Worm (Caenorhabditis elegans): ENCODE measurements around the gene glit-1.

The glit-1 gene

ce11 chrX:4685579-4685978, 26.5 kb upstream of the glit-1 start:
- TF ChIP-seq irx-1 (tag; optimal IDR thresholded peaks at IDR 0.05) (no peak), egl-27 (tag; optimal IDR thresholded peaks at IDR 0.05) (no peak), lin-14 (GFP tag; optimal IDR thresholded peaks at IDR 0.05) (peak; percentile 23), elt-3 (tag; optimal IDR thresholded peaks at IDR 0.05) (peak in 1 of 6 experiments; percentile 9), tlp-1 (tag; optimal IDR thresholded peaks at IDR 0.05) (no peak), zag-1 (tag; optimal IDR thresholded peaks at IDR 0.05) (no peak), nhr-11 (tag; optimal IDR thresholded peaks at IDR 0.05) (no peak), lin-15B (tag; optimal IDR thresholded peaks at IDR 0.05) (no peak)

ce11 chrX:4691148-4691773, 20.8 kb upstream of the glit-1 start, which contains the start of gene K02G10.5:
K02G10.5 (minus strand) TSS chrX:4691198.
- TF ChIP-seq efl-1 (optimal IDR thresholded peaks at IDR 0.05): no peak
- TF ChIP-seq efl-1 (GFP tag; optimal IDR thresholded peaks at IDR 0.05 in 1 of 2): no peak
- no peak for TF ChIP-seq nhr-90 (tag; optimal IDR thresholded peaks at IDR 0.05; ENCODE audit: poor library complexity)

- TF ChIP-seq ceh-82 (tag; optimal IDR thresholded peaks at IDR 0.05): no peak
- no peak for TF ChIP-seq ets-5 (GFP tag; IDR thresholded peaks at IDR 0.05)
- no peak for TF ChIP-seq nhr-11 (tag; optimal IDR thresholded peaks at IDR 0.05)
- peak; percentile 66 for TF ChIP-seq blmp-1 (tag; optimal IDR thresholded peaks at IDR 0.05)
- TF ChIP-seq mep-1 (tag; optimal IDR thresholded peaks at IDR 0.05): no peak
- no peak for TF ChIP-seq snu-23 (GFP tag; optimal IDR thresholded peaks at IDR 0.05)
- no peak for TF ChIP-seq sptf-1 (tag; optimal IDR thresholded peaks at IDR 0.05)
- TF ChIP-seq unc-130 (tag; optimal IDR thresholded peaks at IDR 0.05): no peak
- TF ChIP-seq swsn-7 (tag; optimal IDR thresholded peaks at IDR 0.05): no peak
- no peak for TF ChIP-seq skn-1 (tag; optimal IDR thresholded peaks at IDR 0.05)
- TF ChIP-seq lin-14 (GFP tag; optimal IDR thresholded peaks at IDR 0.05): peak; percentile 21
- no peak for TF ChIP-seq nhr-90 (tag; optimal IDR thresholded peaks at IDR 0.05; ENCODE audit: poor library complexity)
- TF ChIP-seq Y116A8C.19 (tag; optimal IDR thresholded peaks at IDR 0.05; ENCODE audit: borderline replicate concordance): no peak
These were observed 17.3 kb upstream of the glit-1 start for ce11 chrX:4694611-4695370.

DNA sequence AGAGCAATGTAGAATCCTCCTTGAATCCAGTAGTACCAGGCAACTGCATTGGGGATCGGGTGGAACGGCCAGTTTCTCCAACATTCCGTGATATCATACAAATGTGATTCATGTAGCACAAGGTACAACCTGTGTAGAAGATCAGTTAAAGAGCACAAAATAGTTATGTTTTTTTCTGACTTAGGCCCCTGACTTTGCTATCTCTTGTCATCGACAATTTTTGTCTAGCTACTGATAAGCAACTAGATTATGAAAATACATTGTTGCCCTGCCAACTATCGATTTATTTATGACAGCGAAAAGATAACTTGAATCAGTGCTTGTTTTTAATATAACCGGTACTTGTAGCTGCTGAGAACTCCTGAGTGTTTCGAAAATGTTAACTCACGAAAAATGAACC, 13.8 kb upstream of the glit-1 start:
- TF ChIP-seq pqm-1 (tag; optimal IDR thresholded peaks at IDR 0.05): no peak
- no peak for TF ChIP-seq isw-1 (GFP tag; IDR thresholded peaks at IDR 0.05)
- no peak for TF ChIP-seq lin-35 (GFP tag; optimal IDR thresholded peaks at IDR 0.05)
- TF ChIP-seq lsy-2 (tag; optimal IDR thresholded peaks at IDR 0.05): no peak
- TF ChIP-seq Y116A8C.19 (tag; optimal IDR thresholded peaks at IDR 0.05; ENCODE audit: borderline replicate concordance): no peak
- no peak for TF ChIP-seq elt-3 (tag; optimal IDR thresholded peaks at IDR 0.05)
- TF ChIP-seq elt-2 (tag; optimal IDR thresholded peaks at IDR 0.05): peak; percentile 82
- TF ChIP-seq lin-14 (GFP tag; optimal IDR thresholded peaks at IDR 0.05): no peak
- TF ChIP-seq nhr-20 (tag; optimal IDR thresholded peaks at IDR 0.05): peak; percentile 11
- TF ChIP-seq sox-4 (tag; optimal IDR thresholded peaks at IDR 0.05): no peak
- TF ChIP-seq C04F5.9 (tag; optimal IDR thresholded peaks at IDR 0.05): no peak
- peak; percentile 21 for TF ChIP-seq nhr-90 (tag; optimal IDR thresholded peaks at IDR 0.05; ENCODE audit: poor library complexity)
- TF ChIP-seq irx-1 (tag; optimal IDR thresholded peaks at IDR 0.05): no peak
- TF ChIP-seq nhr-77 (tag; optimal IDR thresholded peaks at IDR 0.05): no peak
- no peak for TF ChIP-seq fos-1 (tag; optimal IDR thresholded peaks at IDR 0.05)

- TF ChIP-seq dpl-1 (GFP tag; optimal IDR thresholded peaks at IDR 0.05) (peak in 2 of 3 experiments; percentile 6 to 37), efl-1 (optimal IDR thresholded peaks at IDR 0.05) (peak in 1 of 2 experiments; percentile 44), efl-1 (GFP tag; optimal IDR thresholded peaks at IDR 0.05 in 1 of 2) (peak in 1 of 2 experiments; percentile 91), tlp-1 (tag; optimal IDR thresholded peaks at IDR 0.05) (no peak), lin-35 (GFP tag; optimal IDR thresholded peaks at IDR 0.05) (peak in 1 of 2 experiments; percentile 33), vab-15 (tag; optimal IDR thresholded peaks at IDR 0.05) (no peak), mdl-1 (tag; optimal IDR thresholded peaks at IDR 0.05) (peak in 1 of 2 experiments; percentile 57), lir-3 (tag; optimal IDR thresholded peaks at IDR 0.05; ENCODE audit: poor library complexity) (no peak), nhr-76 (tag; optimal IDR thresholded peaks at IDR 0.05) (no peak), xbp-1 (tag; optimal IDR thresholded peaks at IDR 0.05) (peak; percentile 35), unc-30 (tag; optimal IDR thresholded peaks at IDR 0.05) (no peak), nhr-47 (tag; optimal IDR thresholded peaks at IDR 0.05) (peak; percentile 37), rnt-1 (tag; optimal IDR thresholded peaks at IDR 0.05) (peak; percentile 48), pax-3 (tag; optimal IDR thresholded peaks at IDR 0.05) (no peak), isw-1 (GFP tag; IDR thresholded peaks at IDR 0.05) (no peak), fkh-10 (GFP tag; optimal IDR thresholded peaks at IDR 0.05) (peak; percentile 34)
These were observed 12.5 kb upstream of the glit-1 start, which contains the start of gene hyl-2 for ce11 chrX:4699411-4700050. hyl-2 (minus strand) TSS chrX:4699461.

Data from whole organism, L1 larva.